Worm (Caenorhabditis elegans) whole organism, young adult: ENCODE measurements around the gene F29B9.1.

Source experiments
- F23B12.7 ChIP-seq: sonication (generic microtip); optimal IDR thresholded peaks from 2 replicates; lab custom pipeline; 2017; ENCODE audit warnings: missing genetic modification characterization, mild to moderate bottlenecking, missing compliant biosample characterization, antibody characterized with exemption, moderate library complexity; ENCODE audit not compliant: insufficient read depth
- F33H1.4 ChIP-seq: fragments of 200-800 bp; sonication (Bioruptor generic); IDR thresholded peaks from 2 replicates; pipeline ENCODE4 v1.3.6; 2022; ENCODE audit warnings: missing genetic modification reagents, missing genetic modification characterization, missing compliant biosample characterization
- F37B4.10 ChIP-seq: fragments of 200-800 bp; sonication (Bioruptor generic); IDR thresholded peaks from 2 replicates; pipeline ENCODE4 v1.3.6; 2022; ENCODE audit warnings: missing genetic modification characterization, missing compliant biosample characterization
- F39B2.1 ChIP-seq: fragments of 200-800 bp; sonication (Bioruptor generic); IDR thresholded peaks from 2 replicates; pipeline ENCODE4 v1.3.6; 2022; ENCODE audit warnings: missing genetic modification reagents, missing genetic modification characterization, missing compliant biosample characterization
- F49E8.2 ChIP-seq: sonication (generic microtip); optimal IDR thresholded peaks from 3 replicates; lab custom pipeline; 2017; ENCODE audit warnings: missing genetic modification characterization, mild to moderate bottlenecking, missing compliant biosample characterization, antibody characterized with exemption, moderate library complexity; ENCODE audit not compliant: insufficient read depth
- K12H6.12 ChIP-seq: fragments of 200-800 bp; sonication (Bioruptor generic); optimal IDR thresholded peaks from 2 replicates; lab custom pipeline; 2018; ENCODE audit warnings: mild to moderate bottlenecking, missing genetic modification characterization, missing compliant biosample characterization
- T07F8.4 ChIP-seq: sonication (generic microtip); optimal IDR thresholded peaks from 2 replicates; lab custom pipeline; 2016; ENCODE audit warnings: mild to moderate bottlenecking, missing genetic modification characterization, moderate library complexity, missing compliant biosample characterization
- Y67H2A.10 ChIP-seq: fragments of 200-800 bp; sonication (Bioruptor generic); conservative IDR thresholded peaks from 2 replicates; pipeline ENCODE4 v1.3.6; 2022; ENCODE audit warnings: missing genetic modification reagents, missing genetic modification characterization, missing compliant biosample characterization
- ZK185.1 ChIP-seq: sonication (generic microtip); optimal IDR thresholded peaks from 2 replicates; lab custom pipeline; 2016; ENCODE audit warnings: mild to moderate bottlenecking, missing genetic modification characterization, missing compliant biosample characterization; ENCODE audit not compliant: poor library complexity, severe bottlenecking
- ama-1 ChIP-seq, 3 experiments: fragments of 150-350 bp in 1 of 3; sonication (generic microtip) in 2 of 3; optimal IDR thresholded peaks; 2 replicates each; lab custom pipeline; 2014 to 2018; ENCODE audit warnings: missing biosample characterization in 2 of 3, missing genetic modification characterization in 2 of 3, missing genetic modification reagents in 2 of 3
- atf-7 ChIP-seq: sonication (generic microtip); optimal IDR thresholded peaks from 2 replicates; lab custom pipeline; 2017; ENCODE audit warnings: mild to moderate bottlenecking, missing genetic modification characterization, missing compliant biosample characterization
- attf-5 ChIP-seq: fragments of 200-800 bp; sonication (Bioruptor generic); optimal IDR thresholded peaks from 2 replicates; lab custom pipeline; 2018; ENCODE audit warnings: mild to moderate bottlenecking, missing genetic modification characterization, missing compliant biosample characterization
- bed-1 ChIP-seq: fragments of 200-800 bp; sonication (Bioruptor generic); IDR thresholded peaks from 2 replicates; pipeline ENCODE4 v1.3.6; 2022; ENCODE audit warnings: missing genetic modification reagents, missing genetic modification characterization, missing compliant biosample characterization
- ccch-3 ChIP-seq: fragments of 200-800 bp; sonication (Bioruptor generic); optimal IDR thresholded peaks from 2 replicates; lab custom pipeline; 2018; ENCODE audit warnings: mild to moderate bottlenecking, missing genetic modification characterization, missing compliant biosample characterization
- cebp-1 ChIP-seq, 2 experiments: fragments of 200-800 bp in 1 of 2; sonication (Bioruptor generic) in 1 of 2; sonication (generic microtip) in 1 of 2; IDR thresholded peaks in 1 of 2; optimal IDR thresholded peaks in 1 of 2; 2 replicates each; pipeline versions ENCODE4 v1.3.6 to Lab custom; 2017 to 2022; ENCODE audit warnings: missing compliant biosample characterization in 2 of 2, missing genetic modification characterization in 2 of 2, mild to moderate bottlenecking in 1 of 2, missing genetic modification reagents in 1 of 2, moderate library complexity in 1 of 2
- cebp-2 ChIP-seq: fragments of 200-800 bp; sonication (Bioruptor generic); IDR thresholded peaks from 2 replicates; pipeline ENCODE4 v1.3.6; 2022; ENCODE audit warnings: missing genetic modification characterization, missing compliant biosample characterization
- ceh-100 ChIP-seq: fragments of 200-800 bp; sonication (Bioruptor generic); IDR thresholded peaks from 2 replicates; pipeline ENCODE4 v1.3.6; 2022; ENCODE audit warnings: missing genetic modification reagents, missing genetic modification characterization, missing compliant biosample characterization
- ceh-91 ChIP-seq: fragments of 200-800 bp; sonication (Bioruptor generic); IDR thresholded peaks from 2 replicates; pipeline ENCODE4 v1.3.6; 2022; ENCODE audit warnings: missing genetic modification reagents, missing genetic modification characterization, missing compliant biosample characterization
- efl-1 ChIP-seq: fragments of 150-350 bp; optimal IDR thresholded peaks from 2 replicates; lab custom pipeline; 2014; ENCODE audit warnings: missing biosample characterization, missing genetic modification reagents, missing genetic modification characterization
- egl-18 ChIP-seq: fragments of 200-800 bp; sonication (Bioruptor generic); IDR thresholded peaks from 2 replicates; pipeline ENCODE4 v1.3.6; 2022; ENCODE audit warnings: missing genetic modification reagents, missing genetic modification characterization, missing compliant biosample characterization
- egrh-3 ChIP-seq: fragments of 200-800 bp; sonication (Bioruptor generic); IDR thresholded peaks from 2 replicates; pipeline ENCODE4 v1.3.6; 2022; ENCODE audit warnings: missing genetic modification reagents, missing genetic modification characterization, missing compliant biosample characterization
- ets-4 ChIP-seq: fragments of 200-800 bp; sonication (Bioruptor generic); optimal IDR thresholded peaks from 2 replicates; lab custom pipeline; 2018; ENCODE audit warnings: mild to moderate bottlenecking, missing genetic modification characterization, missing compliant biosample characterization
- hmg-20 ChIP-seq: fragments of 200-800 bp; sonication (Bioruptor generic); IDR thresholded peaks from 2 replicates; pipeline ENCODE4 v1.3.6; 2022; ENCODE audit warnings: missing genetic modification reagents, missing genetic modification characterization, missing compliant biosample characterization
- hsf-1 ChIP-seq: fragments of 200-800 bp; sonication (Bioruptor generic); IDR thresholded peaks from 2 replicates; pipeline ENCODE4 v1.3.6; 2022; ENCODE audit warnings: missing genetic modification reagents, missing genetic modification characterization, missing compliant biosample characterization
- lag-1 ChIP-seq: fragments of 200-800 bp; sonication (Bioruptor generic); IDR thresholded peaks from 2 replicates; pipeline ENCODE4 v1.3.6; 2022; ENCODE audit warnings: missing genetic modification reagents, missing genetic modification characterization, missing compliant biosample characterization
- let-607 ChIP-seq, 2 experiments: fragments of 200-800 bp in 1 of 2; sonication (Bioruptor generic) in 1 of 2; sonication (generic microtip) in 1 of 2; optimal IDR thresholded peaks; 2 replicates each; lab custom pipeline; 2016 to 2018; ENCODE audit warnings: mild to moderate bottlenecking in 2 of 2, missing compliant biosample characterization in 2 of 2, missing genetic modification characterization in 2 of 2, moderate library complexity in 2 of 2, missing genotype in 1 of 2
- lin-40 ChIP-seq: sonication (generic microtip); optimal IDR thresholded peaks from 2 replicates; lab custom pipeline; 2016; ENCODE audit warnings: missing genetic modification characterization, mild to moderate bottlenecking, missing compliant biosample characterization, missing genotype, missing genetic modification reagents
- lir-1 ChIP-seq: fragments of 200-800 bp; sonication (Bioruptor generic); conservative IDR thresholded peaks from 2 replicates; pipeline ENCODE4 v1.3.6; 2022; ENCODE audit warnings: missing genetic modification reagents, missing genetic modification characterization, missing compliant biosample characterization
- lsy-27 ChIP-seq: sonication (generic microtip); optimal IDR thresholded peaks from 2 replicates; lab custom pipeline; 2017; ENCODE audit warnings: missing genetic modification characterization, mild to moderate bottlenecking, missing compliant biosample characterization, antibody characterized with exemption, missing genotype, borderline replicate concordance; ENCODE audit not compliant: insufficient read depth
- madf-3 ChIP-seq: fragments of 200-800 bp; sonication (Bioruptor generic); IDR thresholded peaks from 2 replicates; pipeline ENCODE4 v1.3.6; 2022; ENCODE audit warnings: missing genetic modification reagents, missing genetic modification characterization, missing compliant biosample characterization
- mes-4 ChIP-seq: sonication (generic microtip); optimal IDR thresholded peaks from 2 replicates; lab custom pipeline; 2016; ENCODE audit warnings: missing genotype, missing genetic modification characterization, missing compliant biosample characterization
- nfya-1 ChIP-seq: sonication (generic microtip); optimal IDR thresholded peaks from 2 replicates; lab custom pipeline; 2017; ENCODE audit warnings: antibody characterized with exemption, missing compliant biosample characterization, missing genetic modification characterization, borderline replicate concordance; ENCODE audit not compliant: insufficient read depth
- nfya-2 ChIP-seq: fragments of 200-800 bp; sonication (Bioruptor generic); IDR thresholded peaks from 2 replicates; pipeline ENCODE4 v1.3.6; 2022; ENCODE audit warnings: missing genetic modification reagents, missing genetic modification characterization, missing compliant biosample characterization
- nhr-120 ChIP-seq: fragments of 200-800 bp; sonication (Bioruptor generic); IDR thresholded peaks from 2 replicates; pipeline ENCODE4 v1.3.6; 2022; ENCODE audit warnings: missing genetic modification characterization, missing compliant biosample characterization
- nhr-179 ChIP-seq: sonication (generic microtip); optimal IDR thresholded peaks from 2 replicates; lab custom pipeline; 2016; ENCODE audit warnings: mild to moderate bottlenecking, missing genetic modification characterization, missing compliant biosample characterization
- sptf-2 ChIP-seq: fragments of 200-800 bp; sonication (Bioruptor generic); optimal IDR thresholded peaks from 2 replicates; lab custom pipeline; 2018; ENCODE audit warnings: mild to moderate bottlenecking, missing genetic modification characterization, missing compliant biosample characterization
- tbp1 ChIP-seq: fragments of 200-800 bp; sonication (Bioruptor generic); optimal IDR thresholded peaks from 2 replicates; lab custom pipeline; 2018; ENCODE audit warnings: mild to moderate bottlenecking, missing genetic modification characterization, missing compliant biosample characterization
- unc-62 ChIP-seq: fragments of 150-350 bp; optimal IDR thresholded peaks from 2 replicates; lab custom pipeline; 2014; ENCODE audit warnings: missing biosample characterization, missing genetic modification reagents, missing genetic modification characterization
- zfh-2 ChIP-seq: fragments of 200-800 bp; sonication (Bioruptor generic); conservative IDR thresholded peaks from 2 replicates; pipeline ENCODE4 v1.3.6; 2022; ENCODE audit warnings: missing genetic modification reagents, missing genetic modification characterization, missing compliant biosample characterization
- ztf-25 ChIP-seq: fragments of 200-800 bp; sonication (Bioruptor generic); IDR thresholded peaks from 2 replicates; pipeline ENCODE4 v1.3.6; 2022; ENCODE audit warnings: missing genetic modification reagents, missing genetic modification characterization, missing compliant biosample characterization

F29B9.1 gene

ce11 chrIV:4660151-4661041 lies 4.8 kb upstream of the F29B9.1 start, which contains the start of the genes F29B9.11 and jmjd-1.2 (continued):
- no peak for TF ChIP-seq nfya-1 (tag; lab: Kevin White, UChicago)
- 0 out of 2 replicates have a peak, but pooled peaks have one; percentile 36 for TF ChIP-seq Y67H2A.10 (GFP tag; lab: Robert Waterston, UW)
- TF ChIP-seq lsy-27 (tag; lab: Kevin White, UChicago), result no peak
- peak; percentile 80 for TF ChIP-seq lir-1
- peak; percentile 76; the same call in 1 of the 2 replicates for TF ChIP-seq zfh-2 (GFP tag; lab: Robert Waterston, UW)
- no peak for TF ChIP-seq nhr-179 (tag; lab: Kevin White, UChicago)
- TF ChIP-seq attf-5 (GFP tag; lab: Kevin White, UChicago), result peak; percentile 98
- TF ChIP-seq ZK185.1 (tag; lab: Kevin White, UChicago), result peak; percentile 44
- no peak for TF ChIP-seq F37B4.10 (GFP tag; lab: Robert Waterston, UW)
- peak; percentile 72 for TF ChIP-seq egrh-3
- TF ChIP-seq let-607 (tag; optimal IDR thresholded peaks at IDR 0.05; lab: Kevin White, UChicago), result peak; percentile 54 to 81
- TF ChIP-seq madf-3 (GFP tag; lab: Robert Waterston, UW), result peak; percentile 75; the same call in 1 of the 2 replicates
- peak; percentile 71 for TF ChIP-seq tbp1 (GFP tag; lab: Kevin White, UChicago)
- peak; percentile 97 for TF ChIP-seq F33H1.4 (GFP tag; lab: Robert Waterston, UW)
- TF ChIP-seq hsf-1 (GFP tag; lab: Robert Waterston, UW), result peak; percentile 75
- TF ChIP-seq egl-18 (GFP tag; lab: Robert Waterston, UW), result no peak
- TF ChIP-seq ets-4 (GFP tag; lab: Kevin White, UChicago), result no peak
- TF ChIP-seq ceh-100 (GFP tag; lab: Robert Waterston, UW), result peak; percentile 99
- peak; percentile 26 for TF ChIP-seq F49E8.2 (tag; lab: Kevin White, UChicago)
- TF ChIP-seq sptf-2 (GFP tag; lab: Kevin White, UChicago), result no peak
- peak; percentile 43 for TF ChIP-seq efl-1 (GFP tag; lab: Kevin White, UChicago)
- TF ChIP-seq lag-1 (GFP tag; lab: Robert Waterston, UW), result no peak
- no peak for TF ChIP-seq nhr-120 (GFP tag; lab: Robert Waterston, UW)
- TF ChIP-seq K12H6.12 (tag; lab: Kevin White, UChicago), result peak; percentile 97
- peak; percentile 57 for TF ChIP-seq atf-7 (tag; lab: Kevin White, UChicago)
- TF ChIP-seq nfya-2, result no peak
- no peak for TF ChIP-seq unc-62 (GFP tag; lab: Kevin White, UChicago)
- TF ChIP-seq hmg-20 (GFP tag; lab: Robert Waterston, UW), result no peak
- TF ChIP-seq lin-40, result peak; percentile 92
- TF ChIP-seq ceh-91 (GFP tag; lab: Robert Waterston, UW), result peak; percentile 86
- peak; percentile 6 for TF ChIP-seq T07F8.4 (tag; lab: Kevin White, UChicago)
- peak; percentile 0 for TF ChIP-seq F23B12.7 (tag; lab: Kevin White, UChicago)
- TF ChIP-seq ztf-25, result 0 out of 2 replicates have a peak, but pooled peaks have one; percentile 30
- peak; percentile 63; the same call in 1 of the 2 replicates for TF ChIP-seq cebp-1 (GFP tag; IDR thresholded peaks at IDR 0.05; lab: Robert Waterston, UW)
- TF ChIP-seq cebp-1 (tag; optimal IDR thresholded peaks at IDR 0.05; lab: Kevin White, UChicago), result peak; percentile 86
- TF ChIP-seq ccch-3, result no peak
- TF ChIP-seq ama-1 (optimal IDR thresholded peaks at IDR 0.05; lab: Kevin White, UChicago), result no peak
- TF ChIP-seq ama-1 (GFP tag; optimal IDR thresholded peaks at IDR 0.05; lab: Kevin White, UChicago), result no peak
- no peak for TF ChIP-seq cebp-2
- TF ChIP-seq F39B2.1 (GFP tag; lab: Robert Waterston, UW), result no peak
- no peak for TF ChIP-seq mes-4 (tag; lab: Kevin White, UChicago)
- no peak for TF ChIP-seq bed-1 (GFP tag; lab: Robert Waterston, UW)
